Worm (Caenorhabditis elegans) whole organism, L2 larva: ENCODE results near the gene K06H7.8.

Experiments used
- ama-1 ChIP-seq: fragments of 150-350 bp; optimal IDR thresholded peaks from 2 replicates; lab custom pipeline; 2018; ENCODE audit warnings: inconsistent platforms
- egl-27 ChIP-seq: sonication (generic microtip); optimal IDR thresholded peaks from 3 replicates; lab custom pipeline; 2017; ENCODE audit warnings: missing biosample characterization, missing genetic modification reagents, missing genetic modification characterization
- lin-39 ChIP-seq: fragments of 150-350 bp; optimal IDR thresholded peaks from 2 replicates; lab custom pipeline; 2014; ENCODE audit warnings: missing biosample characterization, missing genetic modification reagents, missing genetic modification characterization
- lsy-2 ChIP-seq, 2 experiments: fragments of 150-350 bp in 1 of 2; sonication (generic microtip) in 1 of 2; optimal IDR thresholded peaks; 2 replicates each; lab custom pipeline; 2014 to 2017; ENCODE audit warnings: missing biosample characterization in 2 of 2, missing genetic modification characterization in 2 of 2
- nhr-10 ChIP-seq: sonication (generic microtip); optimal IDR thresholded peaks from 2 replicates; lab custom pipeline; 2017; ENCODE audit warnings: missing biosample characterization, missing genetic modification characterization
- nhr-25 ChIP-seq: fragments of 150-350 bp; sonication (generic microtip); optimal IDR thresholded peaks from 3 replicates; lab custom pipeline; 2014; ENCODE audit warnings: missing biosample characterization, missing genetic modification characterization
- sem-4 ChIP-seq: fragments of 150-350 bp; optimal IDR thresholded peaks from 2 replicates; lab custom pipeline; 2014; ENCODE audit warnings: missing biosample characterization, missing genetic modification reagents, missing genetic modification characterization
- skn-1 ChIP-seq: sonication (generic microtip); optimal IDR thresholded peaks from 2 replicates; lab custom pipeline; 2017; ENCODE audit warnings: missing biosample characterization, missing genetic modification characterization
- snpc-4 ChIP-seq: fragments of 150-350 bp; optimal IDR thresholded peaks from 2 replicates; lab custom pipeline; 2014; ENCODE audit warnings: missing biosample characterization, missing genetic modification characterization
- ztf-4 ChIP-seq: fragments of 150-350 bp; optimal IDR thresholded peaks from 2 replicates; lab custom pipeline; 2014; ENCODE audit warnings: missing biosample characterization, missing genetic modification characterization

- TF ChIP-seq nhr-10: no peak
- no peak for TF ChIP-seq lin-39
- no peak for TF ChIP-seq skn-1 (tag; lab: Kevin White, UChicago)
- TF ChIP-seq lsy-2 (tag; optimal IDR thresholded peaks at IDR 0.05; lab: Kevin White, UChicago): no peak
- TF ChIP-seq ama-1 (lab: Kevin White, UChicago): no peak
- TF ChIP-seq egl-27 (tag; lab: Kevin White, UChicago): no peak
- no peak for TF ChIP-seq ztf-4 (tag; lab: Kevin White, UChicago)
- no peak for TF ChIP-seq snpc-4
- no peak for TF ChIP-seq sem-4 (tag; lab: Kevin White, UChicago)
- no peak for TF ChIP-seq nhr-25 (tag; lab: Kevin White, UChicago)
Observed at ce11 chrIII:8077180-8077579, 20.8 kb downstream of the K06H7.8 start.
